Fruit fly (Drosophila melanogaster): ENCODE results near the gene CG5866.

CG5866 gene

dm6 chr3R:17385329-17386019, 30.1 kb upstream of the CG5866 start (continued):
- TF ChIP-seq Hmx (GFP tag; optimal IDR thresholded peaks at IDR 0.05), result no peak
- peak; percentile 72 for TF ChIP-seq CG3847 (GFP tag; IDR thresholded peaks at IDR 0.05)
- no peak for TF ChIP-seq CG8281 (tag; optimal IDR thresholded peaks at IDR 0.05)
- TF ChIP-seq grau (tag; optimal IDR thresholded peaks at IDR 0.05), result peak; percentile 66
- TF ChIP-seq CG32772 (GFP tag; IDR thresholded peaks at IDR 0.05), result peak; percentile 71
- peak; percentile 3 for TF ChIP-seq CG2202 (tag; optimal IDR thresholded peaks at IDR 0.05)
- peak; percentile 72 for TF ChIP-seq Ada2b (GFP tag; IDR thresholded peaks at IDR 0.05)
- peak; percentile 75 for TF ChIP-seq Lhr (GFP tag; optimal IDR thresholded peaks at IDR 0.05)
- TF ChIP-seq CG42726 (GFP tag; IDR thresholded peaks at IDR 0.05; ENCODE audit: partially characterized antibody), result no peak
- TF ChIP-seq CG16813 (GFP tag; IDR thresholded peaks at IDR 0.05; ENCODE audit: partially characterized antibody), result peak; percentile 8; the same call in 1 of the 3 replicates
- TF ChIP-seq hkb (optimal IDR thresholded peaks at IDR 0.05), result peak; percentile 43
- peak; percentile 52; the same call in 1 of the 2 replicates for TF ChIP-seq hkb (GFP tag; IDR thresholded peaks at IDR 0.05)
- no peak for TF ChIP-seq exex (tag; optimal IDR thresholded peaks at IDR 0.05)
- TF ChIP-seq sd (tag; optimal IDR thresholded peaks at IDR 0.05), result peak; percentile 72
- TF ChIP-seq usp (GFP tag; optimal IDR thresholded peaks at IDR 0.05), result no peak
- peak; percentile 58 to 77 for TF ChIP-seq dpn (GFP tag; optimal IDR thresholded peaks at IDR 0.05)
- peak; percentile 52; the same call in 1 of the 3 replicates for TF ChIP-seq otp (GFP tag; IDR thresholded peaks at IDR 0.05)
- no peak for TF ChIP-seq prd (optimal IDR thresholded peaks at IDR 0.05)
- TF ChIP-seq prd (GFP tag; IDR thresholded peaks at IDR 0.05), result 0 out of 3 replicates have a peak, but pooled peaks have one; percentile 51
- TF ChIP-seq CG18011 (GFP tag; optimal IDR thresholded peaks at IDR 0.05), result peak; percentile 23
- peak; percentile 66 for TF ChIP-seq Sry-δ (GFP tag; optimal IDR thresholded peaks at IDR 0.05)
- no peak for TF ChIP-seq ro (GFP tag; IDR thresholded peaks at IDR 0.05)
- TF ChIP-seq Dll (GFP tag; IDR thresholded peaks at IDR 0.05; ENCODE audit: partially characterized antibody), result 0 out of 4 replicates have a peak, but pooled peaks have one; percentile 37
- TF ChIP-seq Hr78 (GFP tag; optimal IDR thresholded peaks at IDR 0.05), result no peak
- TF ChIP-seq croc (GFP tag; conservative IDR thresholded peaks at IDR 0.05), result no peak
- TF ChIP-seq CG6791 (GFP tag; IDR thresholded peaks at IDR 0.05; ENCODE audit: partially characterized antibody), result peak; percentile 60; the same call in 1 of the 3 replicates
- TF ChIP-seq CG14710 (tag; optimal IDR thresholded peaks at IDR 0.05), result peak; percentile 64
- TF ChIP-seq MESR4 (GFP tag; optimal IDR thresholded peaks at IDR 0.05), result peak; percentile 71
- no peak for TF ChIP-seq oc (tag; optimal IDR thresholded peaks at IDR 0.05)
- TF ChIP-seq pnt (GFP tag; optimal IDR thresholded peaks at IDR 0.05), result no peak
- TF ChIP-seq gsb-n (tag; optimal IDR thresholded peaks at IDR 0.05), result peak; percentile 95
- TF ChIP-seq Dfd (GFP tag; optimal IDR thresholded peaks at IDR 0.05), result no peak
- TF ChIP-seq btn (GFP tag; optimal IDR thresholded peaks at IDR 0.05), result no peak
- no peak for TF ChIP-seq Atf3 (GFP tag; optimal IDR thresholded peaks at IDR 0.05)
- TF ChIP-seq Antp (GFP tag; optimal IDR thresholded peaks at IDR 0.05), result peak; percentile 85
- peak; percentile 31 for TF ChIP-seq HLHmδ (GFP tag; optimal IDR thresholded peaks at IDR 0.05)
- TF ChIP-seq schlank (tag; optimal IDR thresholded peaks at IDR 0.05), result peak; percentile 5
- no peak for TF ChIP-seq CG6272 (GFP tag; IDR thresholded peaks at IDR 0.05)
- no peak for TF ChIP-seq Hey (tag; optimal IDR thresholded peaks at IDR 0.05)
- TF ChIP-seq vfl (GFP tag; optimal IDR thresholded peaks at IDR 0.05), result peak; percentile 57
- peak; percentile 37 for TF ChIP-seq CG7556 (GFP tag; optimal IDR thresholded peaks at IDR 0.05)
- no peak; the same call in 3 of the 4 replicates for TF ChIP-seq Gug (GFP tag; IDR thresholded peaks at IDR 0.05)
- no peak for TF ChIP-seq CG8478 (optimal IDR thresholded peaks at IDR 0.05)
- peak; percentile 57 for TF ChIP-seq CG17912 (GFP tag; optimal IDR thresholded peaks at IDR 0.05)
- no peak for TF ChIP-seq CG6254 (GFP tag; optimal IDR thresholded peaks at IDR 0.05)
- no peak for TF ChIP-seq CG31388 (GFP tag; optimal IDR thresholded peaks at IDR 0.05)
- TF ChIP-seq twi (tag; optimal IDR thresholded peaks at IDR 0.05), result peak; percentile 26
- no peak for TF ChIP-seq ab (GFP tag; optimal IDR thresholded peaks at IDR 0.05)
- TF ChIP-seq CG3838 (GFP tag; optimal IDR thresholded peaks at IDR 0.05), result no peak
- peak; percentile 67 for TF ChIP-seq CG2712 (tag; optimal IDR thresholded peaks at IDR 0.05)
